Fruit fly (Drosophila melanogaster) whole organism, wandering third instar larva: ENCODE results near the gene bgm.

Source experiments
- Abd-B ChIP-seq: fragments of >200 bp; optimal IDR thresholded peaks from 2 replicates; lab custom pipeline; 2017; ENCODE audit warnings: missing biosample characterization, missing genetic modification characterization
- CG9705 ChIP-seq: fragments of 200-800 bp; sonication (Bioruptor generic); optimal IDR thresholded peaks from 2 replicates; lab custom pipeline; 2018; ENCODE audit warnings: missing biosample characterization, mild to moderate bottlenecking, missing genetic modification characterization
- CrebA ChIP-seq: fragments of 200-800 bp; sonication (Bioruptor generic); optimal IDR thresholded peaks from 2 replicates; lab custom pipeline; 2016; ENCODE audit warnings: missing biosample characterization, mild to moderate bottlenecking, missing genetic modification characterization, borderline replicate concordance
- N ChIP-seq: fragments of >200 bp; optimal IDR thresholded peaks from 2 replicates; lab custom pipeline; 2018; ENCODE audit warnings: missing biosample characterization, missing external identifiers, missing genetic modification characterization
- dl ChIP-seq, 2 experiments: fragments of 175-275, 200-275 bp in 1 of 2; fragments of 200-275 bp in 1 of 2; sonication (Bioruptor generic); optimal IDR thresholded peaks; lab custom pipeline; 2018; ENCODE audit warnings: mild to moderate bottlenecking in 2 of 2, missing biosample characterization in 2 of 2, missing genetic modification characterization in 2 of 2, moderate library complexity in 2 of 2; ENCODE audit not compliant: partially characterized antibody in 2 of 2, insufficient read depth in 1 of 2
- pan ChIP-seq: fragments of >200 bp; optimal IDR thresholded peaks from 2 replicates; lab custom pipeline; 2017
- rgr ChIP-seq: fragments of 200-800 bp; sonication (Bioruptor generic); optimal IDR thresholded peaks from 3 replicates; lab custom pipeline; 2016; ENCODE audit warnings: missing biosample characterization, mild to moderate bottlenecking, missing genetic modification characterization
- sv ChIP-seq: fragments of 200-800 bp; sonication (Bioruptor generic); optimal IDR thresholded peaks from 3 replicates; lab custom pipeline; 2016; ENCODE audit warnings: missing biosample characterization, missing genetic modification characterization

dm6 chr2L:14021646-14022129 is 8.9 kb downstream of the bgm start:
- TF ChIP-seq Abd-B (no peak), sv (no peak), N (no peak), dl (GFP tag; optimal IDR thresholded peaks at IDR 0.05; lab: Kevin White, UChicago; ENCODE audit: insufficient read depth in 1 of 2, partially characterized antibody in 2 of 2) (peak in 1 of 2 experiments; percentile 16), CG9705 (no peak), CrebA (GFP tag; lab: Kevin White, UChicago) (no peak), pan (lab: Kevin White, UChicago) (no peak), rgr (no peak)
